Worm (Caenorhabditis elegans) whole organism, mixed stage, embryonic: Measurements from ENCODE around the gene C03A3.9.

ENCODE experiments used
- bed-3 ChIP-seq: fragments of 200-800 bp; sonication (Bioruptor generic); optimal IDR thresholded peaks from 3 replicates; lab custom pipeline; 2018; ENCODE audit warnings: mild to moderate bottlenecking, missing genetic modification characterization, moderate library complexity, missing compliant biosample characterization
- ces-1 ChIP-seq: fragments of 150-350 bp; optimal IDR thresholded peaks from 2 replicates; lab custom pipeline; 2014; ENCODE audit warnings: missing biosample characterization, missing genetic modification reagents, missing genetic modification characterization
- elt-1 ChIP-seq: sonication (generic microtip); optimal IDR thresholded peaks from 2 replicates; lab custom pipeline; 2017; ENCODE audit warnings: missing genetic modification characterization, mild to moderate bottlenecking, missing compliant biosample characterization, antibody characterized with exemption, moderate library complexity, borderline replicate concordance; ENCODE audit not compliant: insufficient read depth
- lin-13 ChIP-seq: fragments of 150-350 bp; optimal IDR thresholded peaks from 2 replicates; lab custom pipeline; 2014; ENCODE audit warnings: missing biosample characterization, missing genetic modification characterization
- nhr-2 ChIP-seq: fragments of 150-350 bp; optimal IDR thresholded peaks from 2 replicates; lab custom pipeline; 2014; ENCODE audit warnings: missing biosample characterization, missing genetic modification characterization
- nhr-237 ChIP-seq: fragments of 150-350 bp; optimal IDR thresholded peaks from 2 replicates; lab custom pipeline; 2014; ENCODE audit warnings: missing biosample characterization, missing genetic modification characterization
- nhr-28 ChIP-seq: fragments of 150-350 bp; optimal IDR thresholded peaks from 2 replicates; lab custom pipeline; 2014; ENCODE audit warnings: missing biosample characterization, missing genetic modification characterization

DNA sequence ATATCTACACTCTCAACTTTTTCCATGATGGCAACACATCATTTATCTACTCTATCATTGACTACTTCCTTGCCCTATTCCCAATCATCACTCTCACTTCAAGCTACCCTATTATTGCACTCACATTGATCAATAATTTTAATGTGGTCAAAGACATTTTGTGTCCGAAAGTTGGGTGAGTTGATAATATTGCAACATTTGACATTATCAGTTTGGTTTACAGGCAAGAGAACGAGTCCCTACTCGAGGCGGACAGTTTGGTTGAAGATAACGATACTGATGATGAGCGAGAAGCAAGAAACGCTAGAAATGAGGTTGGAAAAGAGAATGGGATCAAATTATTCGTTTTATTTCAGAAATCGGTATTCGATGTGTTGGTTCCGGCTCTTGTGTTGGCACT, 2.1 kb upstream of the C03A3.9 start:
- TF ChIP-seq ces-1 (GFP tag; lab: Kevin White, UChicago) = no peak
- no peak for TF ChIP-seq lin-13 (tag; lab: Kevin White, UChicago)
- TF ChIP-seq nhr-237 (tag; lab: Kevin White, UChicago) = no peak
- no peak for TF ChIP-seq nhr-28 (tag; lab: Kevin White, UChicago)
- TF ChIP-seq bed-3 (GFP tag; lab: Kevin White, UChicago) = no peak
- TF ChIP-seq nhr-2 = no peak
- TF ChIP-seq elt-1 (tag; lab: Kevin White, UChicago) = no peak
